Worm (Caenorhabditis elegans): ENCODE results near the gene col-40.

DNA sequence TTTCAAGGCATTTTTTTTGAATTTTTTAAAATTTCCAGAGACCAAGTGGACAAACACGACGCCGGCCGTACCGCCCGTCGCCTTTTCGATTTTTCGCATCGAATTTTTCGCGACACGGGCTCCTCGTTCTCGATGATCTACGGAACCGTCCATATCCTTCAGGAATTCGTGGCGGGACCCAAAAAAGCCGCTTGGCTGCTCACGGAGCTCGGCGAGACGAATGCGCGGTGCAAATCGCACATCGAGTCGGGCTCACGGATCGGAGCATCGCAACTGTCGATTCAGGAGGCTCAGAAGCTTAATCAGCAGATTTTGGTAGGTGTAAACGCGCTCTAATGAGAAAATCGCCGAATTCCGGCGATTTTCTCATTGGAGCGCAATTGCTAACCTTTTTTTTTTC lies 25.1 kb upstream of the col-40 start:
- TF ChIP-seq dao-5 (tag; optimal IDR thresholded peaks at IDR 0.05) (no peak), him-1 (tag; optimal IDR thresholded peaks at IDR 0.05) (no peak)

Data from whole organism, L4/young adult.